ENCODE assay signal across 4 worm cellular contexts in the genomic region with DNA sequence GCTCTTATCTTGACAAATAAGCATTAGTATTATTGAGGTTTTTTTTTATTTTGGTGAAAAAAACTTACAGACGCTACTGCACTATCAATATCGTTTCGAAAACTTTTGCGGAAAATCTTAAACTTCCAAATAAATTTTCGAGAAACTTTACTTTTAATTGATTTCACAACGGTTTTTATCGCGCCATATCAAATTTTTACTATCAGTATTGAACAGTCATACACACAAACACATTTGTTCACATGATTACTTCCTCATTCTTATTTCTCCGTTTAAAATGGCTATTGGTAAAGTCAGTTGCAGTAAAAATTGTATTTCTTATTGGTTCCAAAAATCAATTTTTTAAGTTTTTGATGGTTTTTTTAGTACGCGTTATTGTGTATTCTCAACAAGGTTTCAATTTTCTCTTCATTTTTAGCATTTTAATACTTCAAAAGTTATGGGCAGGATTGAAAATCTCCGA.
A peak's percentile ranks its signal among the peaks of the same experiment; 100 is the strongest.
TF ChIP-seq lines count a peak whose summit lies in the region.

A gene (plus strand): TSS at position 413 of the 463 bp plus-strand sequence.

TF ChIP-seq in whole organism, L1 larva, 84 proteins besides CTCF, POLR2A, EP300 and RAD21:
- no peak for TF ChIP-seq lir-3 (tag; optimal IDR thresholded peaks at IDR 0.05; lab: Kevin White, UChicago; ENCODE audit: poor library complexity)
- TF ChIP-seq fkh-8 (tag; optimal IDR thresholded peaks at IDR 0.05; lab: Kevin White, UChicago): no peak
- TF ChIP-seq elt-2 (tag; optimal IDR thresholded peaks at IDR 0.05; lab: Kevin White, UChicago): peak; percentile 3
- no peak for TF ChIP-seq nhr-85 (tag; lab: Kevin White, UChicago)
- TF ChIP-seq isw-1 (GFP tag; IDR thresholded peaks at IDR 0.05; lab: Robert Waterston, UW): no peak
- no peak for TF ChIP-seq dpl-1 (GFP tag; optimal IDR thresholded peaks at IDR 0.05; lab: Kevin White, UChicago)
- TF ChIP-seq dsc-1 (tag; optimal IDR thresholded peaks at IDR 0.05; lab: Kevin White, UChicago): no peak
- TF ChIP-seq unc-86 (tag; optimal IDR thresholded peaks at IDR 0.05; lab: Kevin White, UChicago): no peak
- TF ChIP-seq aha-1 (tag; optimal IDR thresholded peaks at IDR 0.05; lab: Kevin White, UChicago): no peak

TF ChIP-seq in whole organism, L2 larva, 48 proteins besides CTCF, POLR2A, EP300 and RAD21:
- TF ChIP-seq mdl-1 (tag; optimal IDR thresholded peaks at IDR 0.05; lab: Kevin White, UChicago): no peak
- peak; percentile 57 for TF ChIP-seq fos-1 (tag; optimal IDR thresholded peaks at IDR 0.05; lab: Kevin White, UChicago)

TF ChIP-seq in whole organism, L3 larva, 47 proteins besides CTCF, POLR2A, EP300 and RAD21:
- no peak for TF ChIP-seq nhr-237 (tag; optimal IDR thresholded peaks at IDR 0.05; lab: Kevin White, UChicago)
- TF ChIP-seq elt-2 (tag; optimal IDR thresholded peaks at IDR 0.05; lab: Kevin White, UChicago): peak; percentile 51
- TF ChIP-seq egl-27 (tag; optimal IDR thresholded peaks at IDR 0.05; lab: Kevin White, UChicago): no peak
- TF ChIP-seq mml-1 (tag; optimal IDR thresholded peaks at IDR 0.05; lab: Kevin White, UChicago): no peak
- no peak for TF ChIP-seq tbx-2 (tag; optimal IDR thresholded peaks at IDR 0.05; lab: Kevin White, UChicago)

TF ChIP-seq in whole organism, L4 larva, 104 proteins besides CTCF, POLR2A, EP300 and RAD21:
- TF ChIP-seq ztf-7 (tag; optimal IDR thresholded peaks at IDR 0.05; lab: Kevin White, UChicago) (no peak), pqm-1 (tag; optimal IDR thresholded peaks at IDR 0.05; lab: Kevin White, UChicago) (peak; percentile 69), daf-16 (GFP tag; optimal IDR thresholded peaks at IDR 0.05; lab: Kevin White, UChicago) (no peak), daf-16 (tag; optimal IDR thresholded peaks at IDR 0.05; lab: Kevin White, UChicago) (peak; percentile 62), F49E8.2 (tag; optimal IDR thresholded peaks at IDR 0.05; lab: Kevin White, UChicago; ENCODE audit: borderline replicate concordance) (no peak), nhr-28 (tag; optimal IDR thresholded peaks at IDR 0.05; lab: Kevin White, UChicago) (peak; percentile 55)
